Worm (Caenorhabditis elegans): ENCODE data around the gene inpp-5K.
A peak's percentile ranks its signal among the peaks of the same experiment; 100 is the strongest.

The inpp-5K gene

ce11 chrIII:8124323-8124722 is 36.8 kb downstream of the inpp-5K start (continued):
- TF ChIP-seq lir-3 (tag; optimal IDR thresholded peaks at IDR 0.05; ENCODE audit: poor library complexity): no peak
- no peak for TF ChIP-seq F16B12.6 (tag; optimal IDR thresholded peaks at IDR 0.05)
- no peak for TF ChIP-seq hlh-4 (tag; optimal IDR thresholded peaks at IDR 0.05)
- TF ChIP-seq lin-39 (tag; optimal IDR thresholded peaks at IDR 0.05): no peak
- no peak for TF ChIP-seq irx-1 (tag; optimal IDR thresholded peaks at IDR 0.05)
- no peak for TF ChIP-seq nhr-84 (tag; optimal IDR thresholded peaks at IDR 0.05)
- peak; percentile 20 for TF ChIP-seq lin-13 (GFP tag; optimal IDR thresholded peaks at IDR 0.05)
- peak; percentile 31; the same call in 1 of the 2 replicates for TF ChIP-seq nhr-19 (GFP tag; conservative IDR thresholded peaks at IDR 0.05)
- no peak for TF ChIP-seq C34B4.2 (tag; optimal IDR thresholded peaks at IDR 0.05)
- TF ChIP-seq zip-4 (GFP tag; optimal IDR thresholded peaks at IDR 0.05): no peak
- TF ChIP-seq Y116A8C.19 (tag; optimal IDR thresholded peaks at IDR 0.05; ENCODE audit: borderline replicate concordance): no peak
- TF ChIP-seq fos-1 (tag; optimal IDR thresholded peaks at IDR 0.05): peak; percentile 76
- no peak for TF ChIP-seq nhr-12 (tag; optimal IDR thresholded peaks at IDR 0.05)
- peak; percentile 0 to 62 (median 9) for TF ChIP-seq ceh-82 (tag; optimal IDR thresholded peaks at IDR 0.05)
- TF ChIP-seq nhr-47 (tag; optimal IDR thresholded peaks at IDR 0.05): peak; percentile 50
- TF ChIP-seq unc-130 (tag; optimal IDR thresholded peaks at IDR 0.05): no peak
- peak; percentile 89 for TF ChIP-seq lin-14 (GFP tag; optimal IDR thresholded peaks at IDR 0.05)
- TF ChIP-seq tbx-2 (tag; optimal IDR thresholded peaks at IDR 0.05): peak; percentile 54
- no peak for TF ChIP-seq mab-9 (GFP tag; IDR thresholded peaks at IDR 0.05)
- peak; percentile 67 for TF ChIP-seq rnt-1 (tag; optimal IDR thresholded peaks at IDR 0.05)
- no peak for TF ChIP-seq hlh-17 (GFP tag; optimal IDR thresholded peaks at IDR 0.05; ENCODE audit: borderline replicate concordance)
- TF ChIP-seq unc-98 (GFP tag; IDR thresholded peaks at IDR 0.05): no peak
- no peak for TF ChIP-seq pax-3 (tag; optimal IDR thresholded peaks at IDR 0.05)
- no peak for TF ChIP-seq nhr-237 (tag; optimal IDR thresholded peaks at IDR 0.05)
- peak; percentile 77 for TF ChIP-seq nhr-85 (tag)
- TF ChIP-seq nhr-77 (tag; optimal IDR thresholded peaks at IDR 0.05): peak; percentile 45
- no peak for TF ChIP-seq nhr-76 (tag; optimal IDR thresholded peaks at IDR 0.05)
- peak; percentile 42 for TF ChIP-seq unc-86 (tag; optimal IDR thresholded peaks at IDR 0.05)
- TF ChIP-seq C16A3.4 (tag; optimal IDR thresholded peaks at IDR 0.05): no peak
- no peak for TF ChIP-seq nhr-28 (tag; optimal IDR thresholded peaks at IDR 0.05)
- peak; percentile 40 to 52 for TF ChIP-seq lin-35 (GFP tag; optimal IDR thresholded peaks at IDR 0.05)
- peak; percentile 77 to 90 for TF ChIP-seq lsy-2 (tag; optimal IDR thresholded peaks at IDR 0.05)
- TF ChIP-seq ceh-88 (GFP tag; IDR thresholded peaks at IDR 0.05): no peak
- TF ChIP-seq ama-1 (optimal IDR thresholded peaks at IDR 0.05): no peak
- no peak for TF ChIP-seq hpl-2 (GFP tag; optimal IDR thresholded peaks at IDR 0.05)
- no peak for TF ChIP-seq zag-1 (tag; optimal IDR thresholded peaks at IDR 0.05)
- TF ChIP-seq vab-15 (tag; optimal IDR thresholded peaks at IDR 0.05): no peak
- TF ChIP-seq dpl-1 (GFP tag; optimal IDR thresholded peaks at IDR 0.05): peak; percentile 13 to 27 (median 27)
- TF ChIP-seq ceh-63 (GFP tag; optimal IDR thresholded peaks at IDR 0.05): no peak
- no peak for TF ChIP-seq ces-1 (GFP tag; optimal IDR thresholded peaks at IDR 0.05)
- TF ChIP-seq ceh-8 (GFP tag; optimal IDR thresholded peaks at IDR 0.05): no peak
- no peak for TF ChIP-seq egl-27 (tag; optimal IDR thresholded peaks at IDR 0.05)
- peak; percentile 61 for TF ChIP-seq blmp-1 (tag; optimal IDR thresholded peaks at IDR 0.05)
- TF ChIP-seq lin-15B (tag; optimal IDR thresholded peaks at IDR 0.05): no peak

ce11 chrIII:8121923-8122322 is 39.2 kb downstream of the inpp-5K start:
- TF ChIP-seq efl-1 (optimal IDR thresholded peaks at IDR 0.05): no peak
- TF ChIP-seq efl-1 (GFP tag; optimal IDR thresholded peaks at IDR 0.05 in 1 of 2): peak in 1 of 2 experiments; percentile 51
- no peak for TF ChIP-seq xbp-1 (tag; optimal IDR thresholded peaks at IDR 0.05)
- no peak for TF ChIP-seq pag-3 (tag; optimal IDR thresholded peaks at IDR 0.05; ENCODE audit: borderline replicate concordance, insufficient read depth)
- no peak for TF ChIP-seq nhr-19 (GFP tag; conservative IDR thresholded peaks at IDR 0.05)
- peak; percentile 13 for TF ChIP-seq lin-14 (GFP tag; optimal IDR thresholded peaks at IDR 0.05)
- TF ChIP-seq snu-23 (GFP tag; optimal IDR thresholded peaks at IDR 0.05): no peak
- no peak for TF ChIP-seq rnt-1 (tag; optimal IDR thresholded peaks at IDR 0.05)
- TF ChIP-seq ztf-4 (tag; optimal IDR thresholded peaks at IDR 0.05): peak; percentile 23
- no peak for TF ChIP-seq hlh-17 (GFP tag; optimal IDR thresholded peaks at IDR 0.05; ENCODE audit: borderline replicate concordance)
- peak; percentile 26 for TF ChIP-seq pax-3 (tag; optimal IDR thresholded peaks at IDR 0.05)
- TF ChIP-seq fkh-8 (tag; optimal IDR thresholded peaks at IDR 0.05): peak; percentile 89
- TF ChIP-seq unc-130 (tag; optimal IDR thresholded peaks at IDR 0.05): no peak
- TF ChIP-seq dsc-1 (tag; optimal IDR thresholded peaks at IDR 0.05): peak; percentile 75
- TF ChIP-seq hlh-4 (tag; optimal IDR thresholded peaks at IDR 0.05): peak; percentile 21
- peak; percentile 81 for TF ChIP-seq nhr-71 (tag; optimal IDR thresholded peaks at IDR 0.05)
- no peak for TF ChIP-seq unc-98 (GFP tag; IDR thresholded peaks at IDR 0.05)
- TF ChIP-seq sup-37 (GFP tag; optimal IDR thresholded peaks at IDR 0.05): no peak
